Worm (Caenorhabditis elegans) whole organism, dauer: ENCODE data around the gene ins-7.

Experiments used
- unc-62 ChIP-seq: sonication (generic microtip); optimal IDR thresholded peaks from 2 replicates; lab custom pipeline; 2017; ENCODE audit warnings: missing biosample characterization, missing genetic modification reagents, missing genetic modification characterization

Gene ins-7

DNA sequence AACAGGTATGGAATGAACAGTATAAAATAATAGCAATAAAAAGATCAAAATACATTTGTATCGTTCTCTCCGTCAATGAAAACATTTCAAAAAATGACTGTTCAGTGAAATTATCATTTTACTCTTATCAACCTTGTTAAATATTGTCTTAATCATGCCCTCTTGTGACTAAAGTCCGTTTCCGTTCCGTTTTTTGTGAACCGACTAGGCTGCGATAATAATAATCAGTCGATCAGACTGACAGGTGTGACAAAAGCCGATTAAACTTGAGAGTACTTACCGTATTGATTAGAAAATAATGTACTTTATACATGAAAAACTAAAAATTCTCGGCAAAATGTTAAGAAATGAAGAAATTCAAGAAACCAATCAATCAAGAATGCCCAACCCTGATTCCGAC, at the start of gene ins-7:
TSS of gene ins-7 (minus strand) at position 332 of the 400 bp plus-strand sequence.
- TF ChIP-seq unc-62: no peak

- TF ChIP-seq unc-62: no peak
These were observed 45.7 kb upstream of the ins-7 start, which contains the start of gene nhr-100 for ce11 chrIV:9728376-9728775. TSS of gene nhr-100 (plus strand) at chrIV:9728676.

- no peak for TF ChIP-seq unc-62
These were observed 44.6 kb upstream of the ins-7 start for ce11 chrIV:9727217-9727616.

- TF ChIP-seq unc-62: no peak
These were observed 42.9 kb upstream of the ins-7 start for ce11 chrIV:9725468-9725985.

- TF ChIP-seq unc-62: no peak
These were observed 42.3 kb upstream of the ins-7 start, which contains the start of the genes nhr-138 and C28D4.18 for ce11 chrIV:9724948-9725347. TSS of gene nhr-138 (plus strand) at chrIV:9725251. TSS of gene C28D4.18 (plus strand) at chrIV:9725280.

ce11 chrIV:9723185-9723584, 40.5 kb upstream of the ins-7 start:
- TF ChIP-seq unc-62: no peak

- no peak for TF ChIP-seq unc-62
These were observed 35.8 kb upstream of the ins-7 start for ce11 chrIV:9718396-9718795.

ce11 chrIV:9717844-9718243, 35.2 kb upstream of the ins-7 start:
- no peak for TF ChIP-seq unc-62

- no peak for TF ChIP-seq unc-62
These were observed 33.8 kb upstream of the ins-7 start for ce11 chrIV:9716490-9716889.

- TF ChIP-seq unc-62: no peak
These were observed 31.6 kb upstream of the ins-7 start for ce11 chrIV:9714264-9714663.

- TF ChIP-seq unc-62: no peak
These were observed 30.1 kb upstream of the ins-7 start, which contains the start of gene K01H12.4 for ce11 chrIV:9712782-9713181. TSS of gene K01H12.4 (plus strand) at chrIV:9713082.

- TF ChIP-seq unc-62: no peak
These were observed 27.2 kb upstream of the ins-7 start, which contains the start of gene nhr-38 for ce11 chrIV:9709887-9710286. TSS of gene nhr-38 (plus strand) at chrIV:9710187.

- TF ChIP-seq unc-62: no peak
These were observed 26.6 kb upstream of the ins-7 start, which contains the start of gene ant-1.3 for ce11 chrIV:9709205-9709604. TSS of gene ant-1.3 (minus strand) at chrIV:9709305.

DNA sequence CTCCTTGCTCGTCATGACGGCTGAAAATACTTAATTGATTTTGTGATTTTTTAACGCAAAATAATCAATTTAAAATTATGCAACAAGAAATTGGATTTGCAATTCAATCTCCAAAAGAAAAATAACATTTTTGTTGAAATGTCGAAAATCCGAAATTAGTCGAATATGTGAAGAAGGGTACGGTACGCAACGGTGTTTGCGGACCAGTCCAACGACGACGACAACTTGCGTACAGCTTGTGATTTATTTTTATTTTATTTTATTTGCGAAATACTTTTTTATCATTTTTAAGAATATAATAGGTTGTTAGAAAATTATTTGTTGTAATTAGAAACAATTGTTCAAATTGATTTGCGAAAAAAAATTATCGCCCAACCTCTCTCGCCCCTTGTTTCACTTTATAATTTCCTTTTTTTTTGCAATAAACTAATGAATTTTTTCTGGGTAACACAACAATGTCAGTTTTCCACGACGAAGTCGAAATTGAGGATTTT, 24.1 kb upstream of the ins-7 start, which contains the start of the genes dcaf-1 and dph-3:
TSS of gene dcaf-1 (minus strand) at position 20 of the 494 bp plus-strand sequence.
TSS of gene dph-3 (plus strand) at position 444 of the 494 bp plus-strand sequence.
- no peak for TF ChIP-seq unc-62

- TF ChIP-seq unc-62: no peak
These were observed 16.4 kb upstream of the ins-7 start for ce11 chrIV:9699062-9699461.

DNA sequence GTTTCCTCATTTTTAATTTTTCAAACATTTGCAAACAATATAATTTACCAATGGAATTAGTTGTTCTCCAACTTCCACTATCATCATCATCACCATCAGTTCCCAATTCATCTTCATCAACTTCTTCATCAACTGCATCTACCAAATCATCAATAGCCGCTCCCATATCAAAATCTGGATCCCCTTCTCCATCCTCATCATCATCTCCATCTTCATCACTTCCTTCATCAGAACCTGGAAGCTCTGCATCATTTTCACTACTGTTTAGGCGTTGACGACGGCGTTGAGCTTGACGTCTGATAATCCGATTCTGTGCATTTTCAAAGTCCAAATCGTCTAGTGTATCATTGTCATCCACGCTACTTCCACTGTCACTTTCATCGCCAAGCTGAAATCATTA, 15.2 kb upstream of the ins-7 start:
- no peak for TF ChIP-seq unc-62

ce11 chrIV:9696513-9696912, 13.9 kb upstream of the ins-7 start:
- no peak for TF ChIP-seq unc-62

DNA sequence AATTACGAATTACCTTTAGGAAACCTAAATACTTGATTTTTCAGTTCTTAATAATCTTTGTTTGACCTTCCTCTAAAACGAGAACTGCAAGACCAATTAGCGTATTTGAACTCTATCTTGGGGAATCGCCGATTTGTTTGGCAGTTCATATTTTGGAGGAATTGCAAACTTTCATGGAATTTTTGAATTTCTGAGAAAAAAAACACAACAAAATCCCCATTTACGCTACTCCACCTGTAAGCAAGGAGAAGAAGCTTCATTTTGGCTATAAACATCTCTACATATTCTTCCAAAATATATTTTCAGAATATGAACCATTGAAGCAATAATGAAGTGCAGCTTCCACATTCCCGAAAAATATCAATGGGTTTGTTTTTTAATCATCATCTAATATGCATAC, 10.2 kb upstream of the ins-7 start, which contains the start of gene twk-9:
TSS of gene twk-9 (plus strand) at position 301 of the 400 bp plus-strand sequence.
- no peak for TF ChIP-seq unc-62
